Worm (Caenorhabditis elegans): Measurements from ENCODE around the gene C39D10.2.

Gene C39D10.2

ce11 chrX:7906430-7907014 lies 17.5 kb downstream of the C39D10.2 start, which contains the start of gene C39D10.1 (continued):
- TF ChIP-seq attf-4 (tag; optimal IDR thresholded peaks at IDR 0.05) = no peak
- no peak for TF ChIP-seq nhr-77 (tag; optimal IDR thresholded peaks at IDR 0.05)
- TF ChIP-seq nhr-41 (GFP tag; IDR thresholded peaks at IDR 0.05) = no peak
- TF ChIP-seq lim-7 (GFP tag; IDR thresholded peaks at IDR 0.05) = peak; percentile 78
- peak; percentile 66 for TF ChIP-seq snpc-1.2 (GFP tag; IDR thresholded peaks at IDR 0.05)
- TF ChIP-seq T20F7.1 (GFP tag; optimal IDR thresholded peaks at IDR 0.05) = peak; percentile 34
- peak; percentile 38; the same call in 1 of the 2 replicates for TF ChIP-seq Y48G9A.11 (GFP tag; IDR thresholded peaks at IDR 0.05)
- TF ChIP-seq nhr-10 (tag; optimal IDR thresholded peaks at IDR 0.05) = no peak
- peak; percentile 73 for TF ChIP-seq egl-43 (GFP tag; IDR thresholded peaks at IDR 0.05)
- peak; percentile 33 for TF ChIP-seq nhr-102 (tag; optimal IDR thresholded peaks at IDR 0.05)
- TF ChIP-seq nhr-237 (tag; optimal IDR thresholded peaks at IDR 0.05) = no peak
- TF ChIP-seq unc-62 (GFP tag; optimal IDR thresholded peaks at IDR 0.05 in 1 of 2) = peak in 1 of 2 experiments; percentile 96
- TF ChIP-seq unc-62 (tag; optimal IDR thresholded peaks at IDR 0.05) = no peak
- no peak for TF ChIP-seq skn-1 (tag; optimal IDR thresholded peaks at IDR 0.05)
- TF ChIP-seq mes-2 (tag; optimal IDR thresholded peaks at IDR 0.05; ENCODE audit: poor library complexity, severe bottlenecking) = no peak
- peak; percentile 22 to 68 for TF ChIP-seq daf-16 (GFP tag; optimal IDR thresholded peaks at IDR 0.05)
- no peak for TF ChIP-seq daf-16 (tag; optimal IDR thresholded peaks at IDR 0.05)
- no peak for TF ChIP-seq aha-1 (tag)
- TF ChIP-seq spr-3 (GFP tag; optimal IDR thresholded peaks at IDR 0.05) = no peak
- no peak for TF ChIP-seq ceh-20 (GFP tag; IDR thresholded peaks at IDR 0.05)
- TF ChIP-seq egl-27 (tag; optimal IDR thresholded peaks at IDR 0.05) = no peak
- TF ChIP-seq F37D6.2 (tag; optimal IDR thresholded peaks at IDR 0.05) = no peak
- TF ChIP-seq mdt-29 (GFP tag; IDR thresholded peaks at IDR 0.05) = no peak
- no peak for TF ChIP-seq ceh-62 (tag; optimal IDR thresholded peaks at IDR 0.05)
- no peak for TF ChIP-seq spr-1 (tag; optimal IDR thresholded peaks at IDR 0.05)
- TF ChIP-seq zfp-3 (GFP tag; conservative IDR thresholded peaks at IDR 0.05) = 0 out of 2 replicates have a peak, but pooled peaks have one; percentile 24
- no peak for TF ChIP-seq ZK546.5 (tag; optimal IDR thresholded peaks at IDR 0.05)
- TF ChIP-seq dmd-6 (GFP tag; IDR thresholded peaks at IDR 0.05) = peak; percentile 50
- no peak for TF ChIP-seq cey-2 (tag; optimal IDR thresholded peaks at IDR 0.05; ENCODE audit: borderline replicate concordance, insufficient read depth)
- TF ChIP-seq lin-1 (GFP tag; IDR thresholded peaks at IDR 0.05) = no peak
- peak; percentile 12 for TF ChIP-seq nhr-28 (tag; optimal IDR thresholded peaks at IDR 0.05)
- 0 out of 2 replicates have a peak, but pooled peaks have one; percentile 26 for TF ChIP-seq Y75B8A.6 (GFP tag; IDR thresholded peaks at IDR 0.05)
- no peak for TF ChIP-seq daf-12 (tag; optimal IDR thresholded peaks at IDR 0.05)
- no peak for TF ChIP-seq nhr-6 (tag; optimal IDR thresholded peaks at IDR 0.05)
- TF ChIP-seq vab-7 (GFP tag; IDR thresholded peaks at IDR 0.05) = peak; percentile 79
- peak; percentile 40; the same call in 1 of the 2 replicates for TF ChIP-seq ceh-44 (GFP tag; IDR thresholded peaks at IDR 0.05)
- no peak for TF ChIP-seq ama-1 (optimal IDR thresholded peaks at IDR 0.05)
- TF ChIP-seq nhr-48 (tag; optimal IDR thresholded peaks at IDR 0.05) = peak; percentile 27
- peak; percentile 76; the same call in 1 of the 2 replicates for TF ChIP-seq D1046.2 (GFP tag; IDR thresholded peaks at IDR 0.05)
- TF ChIP-seq ces-1 (GFP tag; optimal IDR thresholded peaks at IDR 0.05) = no peak
- peak; percentile 69; the same call in 1 of the 2 replicates for TF ChIP-seq dmd-8 (GFP tag; IDR thresholded peaks at IDR 0.05)
- no peak for TF ChIP-seq sdz-12 (GFP tag; optimal IDR thresholded peaks at IDR 0.05)
- TF ChIP-seq fos-1 (tag; optimal IDR thresholded peaks at IDR 0.05) = no peak
- TF ChIP-seq tra-1 (GFP tag; IDR thresholded peaks at IDR 0.05) = no peak
- no peak for TF ChIP-seq zfp-2 (tag; optimal IDR thresholded peaks at IDR 0.05)
- no peak for TF ChIP-seq unc-39 (tag; optimal IDR thresholded peaks at IDR 0.05)
- peak; percentile 36 for TF ChIP-seq duxl-1 (tag; optimal IDR thresholded peaks at IDR 0.05; ENCODE audit: poor library complexity)
- no peak for TF ChIP-seq hlh-11 (tag; optimal IDR thresholded peaks at IDR 0.05)
- TF ChIP-seq F26F4.8 (GFP tag; conservative IDR thresholded peaks at IDR 0.05) = no peak
- no peak for TF ChIP-seq F49E8.2 (tag; optimal IDR thresholded peaks at IDR 0.05; ENCODE audit: borderline replicate concordance)
- peak; percentile 53 for TF ChIP-seq zip-2 (tag; optimal IDR thresholded peaks at IDR 0.05)
- no peak for TF ChIP-seq ceh-82 (tag; optimal IDR thresholded peaks at IDR 0.05)

All from whole organism, L4 larva.